Fruit fly (Drosophila melanogaster): Measurements from ENCODE around the gene gzl.

dm6 chr3R:6430206-6430605 is 47.5 kb downstream of the gzl start:
- TF ChIP-seq psq (optimal IDR thresholded peaks at IDR 0.05) (no peak), pan (optimal IDR thresholded peaks at IDR 0.05) (no peak), usp (GFP tag; optimal IDR thresholded peaks at IDR 0.05) (no peak), EcR (GFP tag; optimal IDR thresholded peaks at IDR 0.05) (no peak), CG8478 (optimal IDR thresholded peaks at IDR 0.05) (no peak)
